Fruit fly (Drosophila melanogaster) whole organism, wandering third instar larva: Measurements from ENCODE around the gene Sugb.

Experiments
- Abd-B ChIP-seq: fragments of >200 bp; optimal IDR thresholded peaks from 2 replicates; lab custom pipeline; 2017; ENCODE audit warnings: missing biosample characterization, missing genetic modification characterization
- CG9705 ChIP-seq: fragments of 200-800 bp; sonication (Bioruptor generic); optimal IDR thresholded peaks from 2 replicates; lab custom pipeline; 2018; ENCODE audit warnings: missing biosample characterization, mild to moderate bottlenecking, missing genetic modification characterization
- CrebA ChIP-seq: fragments of 200-800 bp; sonication (Bioruptor generic); optimal IDR thresholded peaks from 2 replicates; lab custom pipeline; 2016; ENCODE audit warnings: missing biosample characterization, mild to moderate bottlenecking, missing genetic modification characterization, borderline replicate concordance
- Dfd ChIP-seq: fragments of >200 bp; optimal IDR thresholded peaks from 2 replicates; lab custom pipeline; 2017; ENCODE audit warnings: missing biosample characterization, missing genetic modification characterization
- Dif ChIP-seq: fragments of 200-275, 200-300 bp; sonication (Bioruptor generic); optimal IDR thresholded peaks from 2 replicates; lab custom pipeline; 2018; ENCODE audit warnings: missing biosample characterization, missing genetic modification characterization; ENCODE audit not compliant: partially characterized antibody
- GATAd ChIP-seq: sonication (Bioruptor generic); optimal IDR thresholded peaks from 2 replicates; lab custom pipeline; 2016; ENCODE audit warnings: missing biosample characterization, missing genetic modification characterization
- HLH106 ChIP-seq: fragments of 200-800 bp; optimal IDR thresholded peaks from 3 replicates; lab custom pipeline; 2019; ENCODE audit warnings: missing biosample characterization, mild to moderate bottlenecking, missing genetic modification characterization, moderate library complexity
- Hr78 ChIP-seq: fragments of >200 bp; optimal IDR thresholded peaks from 2 replicates; lab custom pipeline; 2017; ENCODE audit warnings: missing biosample characterization, missing genetic modification characterization
- Hr83 ChIP-seq: fragments of 200-300 bp; sonication (Bioruptor generic); optimal IDR thresholded peaks from 2 replicates; lab custom pipeline; 2016; ENCODE audit warnings: missing biosample characterization, mild to moderate bottlenecking, missing genetic modification characterization, moderate library complexity; ENCODE audit not compliant: poor library complexity, severe bottlenecking
- Jra ChIP-seq: sonication (Bioruptor generic); optimal IDR thresholded peaks from 2 replicates; lab custom pipeline; 2016; ENCODE audit warnings: missing biosample characterization, missing genetic modification characterization
- Mio ChIP-seq: sonication (Bioruptor generic); optimal IDR thresholded peaks from 2 replicates; lab custom pipeline; 2016; ENCODE audit warnings: missing biosample characterization, missing genetic modification characterization
- Myc ChIP-seq: fragments of >200 bp; optimal IDR thresholded peaks from 2 replicates; lab custom pipeline; 2017
- OdsH ChIP-seq: fragments of 200-800 bp; sonication (Bioruptor generic); optimal IDR thresholded peaks from 2 replicates; lab custom pipeline; 2016; ENCODE audit warnings: missing biosample characterization, mild to moderate bottlenecking, missing genetic modification characterization
- Rel ChIP-seq, 2 experiments: fragments of 200-800 bp; sonication (Bioruptor generic) in 1 of 2; optimal IDR thresholded peaks; 2 replicates in 1 of 2; 3 replicates in 1 of 2; lab custom pipeline; 2016 to 2019; ENCODE audit warnings: mild to moderate bottlenecking in 2 of 2, missing biosample characterization in 2 of 2, missing genetic modification characterization in 2 of 2, moderate library complexity in 1 of 2
- Sp1 ChIP-seq: fragments of 200-800 bp; sonication (Bioruptor generic); optimal IDR thresholded peaks from 3 replicates; lab custom pipeline; 2019; ENCODE audit warnings: missing biosample characterization, mild to moderate bottlenecking, missing genetic modification characterization, moderate library complexity
- Vsx2 ChIP-seq: fragments of 200-300, 225-300 bp; sonication (Bioruptor generic); optimal IDR thresholded peaks from 2 replicates; lab custom pipeline; 2018; ENCODE audit warnings: missing biosample characterization, missing genetic modification characterization; ENCODE audit not compliant: partially characterized antibody
- br ChIP-seq: fragments of 200-800 bp; sonication (Bioruptor generic); optimal IDR thresholded peaks from 2 replicates; lab custom pipeline; 2016; ENCODE audit warnings: missing biosample characterization, missing genetic modification characterization
- brk ChIP-seq: fragments of 200-800 bp; sonication (Bioruptor generic); optimal IDR thresholded peaks from 2 replicates; lab custom pipeline; 2016; ENCODE audit warnings: missing biosample characterization, mild to moderate bottlenecking, missing genetic modification characterization
- dmrt93B ChIP-seq: fragments of 200-800 bp; sonication (Bioruptor generic); optimal IDR thresholded peaks from 2 replicates; lab custom pipeline; 2018; ENCODE audit warnings: missing biosample characterization, mild to moderate bottlenecking, missing genetic modification characterization
- dsf ChIP-seq: sonication (Bioruptor generic); optimal IDR thresholded peaks from 2 replicates; lab custom pipeline; 2016; ENCODE audit warnings: missing biosample characterization, missing genetic modification characterization, borderline replicate concordance
- ey ChIP-seq: fragments of 200-800 bp; sonication (Bioruptor generic); optimal IDR thresholded peaks from 2 replicates; lab custom pipeline; 2016; ENCODE audit warnings: missing biosample characterization, missing genetic modification characterization
- foxo ChIP-seq, 2 experiments: fragments of 200-800 bp; sonication (Bioruptor generic); optimal IDR thresholded peaks; 2 replicates in 1 of 2; 3 replicates in 1 of 2; lab custom pipeline; 2016 to 2017; ENCODE audit warnings: missing biosample characterization in 2 of 2, missing genetic modification characterization in 2 of 2
- fru ChIP-seq: fragments of 200-800 bp; sonication (Bioruptor generic); optimal IDR thresholded peaks from 3 replicates; lab custom pipeline; 2016; ENCODE audit warnings: missing biosample characterization, mild to moderate bottlenecking, missing genetic modification characterization
- h ChIP-seq: fragments of 200-800 bp; sonication (Bioruptor generic); optimal IDR thresholded peaks from 3 replicates; lab custom pipeline; 2016; ENCODE audit warnings: missing biosample characterization, mild to moderate bottlenecking, missing genetic modification characterization
- lola ChIP-seq: fragments of >200 bp; optimal IDR thresholded peaks from 2 replicates; lab custom pipeline; 2017; ENCODE audit warnings: missing biosample characterization, missing genetic modification characterization
- psq ChIP-seq: fragments of 200-800 bp; sonication (Bioruptor generic); optimal IDR thresholded peaks from 3 replicates; lab custom pipeline; 2017; ENCODE audit warnings: missing biosample characterization, mild to moderate bottlenecking, missing genetic modification characterization, moderate library complexity
- rgr ChIP-seq: fragments of 200-800 bp; sonication (Bioruptor generic); optimal IDR thresholded peaks from 3 replicates; lab custom pipeline; 2016; ENCODE audit warnings: missing biosample characterization, mild to moderate bottlenecking, missing genetic modification characterization
- sage ChIP-seq: fragments of 200-800 bp; sonication (Bioruptor generic); optimal IDR thresholded peaks from 2 replicates; lab custom pipeline; 2016; ENCODE audit warnings: missing biosample characterization, mild to moderate bottlenecking, missing genetic modification characterization
- sv ChIP-seq: fragments of 200-800 bp; sonication (Bioruptor generic); optimal IDR thresholded peaks from 3 replicates; lab custom pipeline; 2016; ENCODE audit warnings: missing biosample characterization, missing genetic modification characterization
- tai ChIP-seq: sonication (Bioruptor generic); optimal IDR thresholded peaks from 2 replicates; lab custom pipeline; 2016; ENCODE audit warnings: missing biosample characterization, missing genetic modification characterization
- usp ChIP-seq: fragments of >200 bp; optimal IDR thresholded peaks from 2 replicates; lab custom pipeline; 2017; ENCODE audit warnings: missing biosample characterization, missing genetic modification characterization
- woc ChIP-seq: sonication (Bioruptor generic); optimal IDR thresholded peaks from 2 replicates; lab custom pipeline; 2016; ENCODE audit warnings: missing biosample characterization, mild to moderate bottlenecking, missing genetic modification characterization

The Sugb gene

DNA sequence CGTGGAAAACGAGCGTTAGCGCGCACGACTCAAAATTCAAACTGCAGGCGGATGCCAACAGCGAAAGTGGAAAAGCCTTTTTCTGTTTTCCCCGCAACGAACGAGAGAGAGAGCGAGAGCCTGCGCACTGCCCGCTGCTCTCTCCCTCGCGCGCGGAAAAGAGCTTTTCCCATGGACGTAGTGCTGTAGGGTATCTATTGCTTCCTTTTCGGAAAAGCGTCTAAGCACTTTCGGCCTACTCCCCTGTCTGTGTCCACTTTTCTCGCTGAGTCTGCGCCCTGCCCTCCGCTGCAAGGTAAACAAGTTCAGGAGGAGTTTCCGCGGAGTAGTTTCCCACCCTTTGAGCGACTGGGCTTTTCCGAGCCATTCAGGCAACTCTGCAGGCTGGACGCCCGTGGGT, 3.5 kb upstream of the Sugb start, which contains the start of gene CG32085:
TSS of gene CG32085 (minus strand) at position 47 of the 400 bp plus-strand sequence.
- TF ChIP-seq fru (GFP tag; lab: Kevin White, UChicago), result peak; percentile 11
- TF ChIP-seq sv, result peak; percentile 52
- no peak for TF ChIP-seq Dif
- TF ChIP-seq Vsx2, result peak; percentile 33
- no peak for TF ChIP-seq brk
- TF ChIP-seq foxo (GFP tag; optimal IDR thresholded peaks at IDR 0.05; lab: Kevin White, UChicago), result peak in 1 of 2 experiments; percentile 38
- TF ChIP-seq usp (GFP tag; lab: Kevin White, UChicago), result no peak

DNA sequence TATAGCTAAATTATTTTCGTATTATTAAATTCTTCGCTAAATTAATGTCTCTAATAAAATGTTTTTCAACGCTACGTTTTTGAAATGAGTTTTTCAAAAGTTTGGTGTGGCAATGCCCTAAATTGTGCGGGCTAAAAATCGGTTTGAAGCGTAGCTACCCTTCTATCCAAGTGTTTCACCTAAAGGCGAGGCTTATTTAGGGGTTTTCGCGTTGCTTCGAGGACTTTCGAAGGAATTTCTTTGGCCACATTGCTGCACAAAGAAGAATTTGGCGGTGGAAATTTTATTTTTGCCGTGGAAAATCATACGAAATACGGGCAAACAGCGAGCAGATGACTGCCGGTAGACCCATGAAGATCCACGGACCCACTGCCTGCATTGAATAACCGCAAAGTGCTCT, 2.0 kb upstream of the Sugb start, which contains the start of gene TfIIEalpha:
TSS of gene TfIIEalpha (plus strand) at position 245 of the 400 bp plus-strand sequence.
- TF ChIP-seq CrebA (GFP tag; lab: Kevin White, UChicago) (no peak), Vsx2 (peak; percentile 56), rgr (peak; percentile 7), Rel (GFP tag; optimal IDR thresholded peaks at IDR 0.05; lab: Kevin White, UChicago) (no peak), Rel (tag; optimal IDR thresholded peaks at IDR 0.05; lab: Kevin White, UChicago) (peak; percentile 45), Myc (lab: Kevin White, UChicago) (peak; percentile 4)

DNA sequence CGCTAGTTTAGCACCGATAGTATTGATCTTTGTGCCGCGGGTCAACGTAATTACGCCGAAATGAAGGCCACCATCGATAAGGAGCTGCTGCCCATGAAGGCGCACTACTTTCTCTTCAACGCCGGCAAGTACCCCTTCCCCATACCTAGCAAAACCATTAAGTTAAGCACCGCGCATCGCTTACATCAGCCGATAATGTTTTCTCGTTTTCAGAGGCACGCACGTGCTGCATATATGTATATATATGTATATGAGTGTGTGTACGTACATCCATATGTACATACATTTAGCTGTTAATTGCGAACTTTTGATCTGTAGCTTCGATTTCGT, 707 bp downstream of the Sugb start:
- TF ChIP-seq Vsx2 (no peak), Dif (no peak), Rel (GFP tag; optimal IDR thresholded peaks at IDR 0.05; lab: Kevin White, UChicago) (no peak), Rel (tag; optimal IDR thresholded peaks at IDR 0.05; lab: Kevin White, UChicago) (no peak), CG9705 (no peak), CrebA (GFP tag; lab: Kevin White, UChicago) (no peak), ey (GFP tag; lab: Kevin White, UChicago) (no peak), br (GFP tag; lab: Kevin White, UChicago) (no peak), dmrt93B (GFP tag; lab: Kevin White, UChicago) (no peak), rgr (no peak), Jra (GFP tag; lab: Kevin White, UChicago) (no peak), tai (GFP tag; lab: Kevin White, UChicago) (no peak), GATAd (GFP tag; lab: Kevin White, UChicago) (no peak), dsf (GFP tag; lab: Kevin White, UChicago) (no peak), Hr83 (no peak), psq (no peak), Hr78 (no peak), OdsH (GFP tag; lab: Kevin White, UChicago) (no peak)

DNA sequence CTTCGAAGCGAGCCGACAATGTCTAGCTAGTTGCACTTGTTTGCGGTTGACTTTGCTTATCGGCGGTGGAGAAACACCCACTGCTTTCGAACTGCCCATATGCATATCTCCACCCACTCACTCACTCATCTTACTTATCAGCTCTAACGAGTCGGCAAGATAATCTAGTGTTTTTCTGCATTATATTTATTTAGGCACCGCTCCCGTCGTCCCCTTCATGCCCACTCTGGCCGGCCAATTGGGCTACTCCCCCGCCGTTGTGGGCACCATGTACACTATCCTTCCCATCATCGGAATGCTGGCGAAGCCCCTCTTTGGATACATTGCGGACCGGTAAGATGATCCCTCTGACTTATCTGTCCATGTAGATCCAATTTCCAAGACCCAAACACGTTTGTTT, 2.1 kb downstream of the Sugb start:
- TF ChIP-seq sage (GFP tag; lab: Kevin White, UChicago) (no peak), sv (no peak), Mio (no peak), fru (GFP tag; lab: Kevin White, UChicago) (no peak), brk (no peak), ey (GFP tag; lab: Kevin White, UChicago) (no peak), dsf (GFP tag; lab: Kevin White, UChicago) (no peak), Vsx2 (no peak), Dfd (no peak), lola (GFP tag; lab: Kevin White, UChicago) (no peak), usp (GFP tag; lab: Kevin White, UChicago) (no peak), CG9705 (no peak), HLH106 (tag; lab: Kevin White, UChicago) (no peak), Abd-B (GFP tag; lab: Kevin White, UChicago) (no peak), h (GFP tag; lab: Kevin White, UChicago) (no peak), woc (GFP tag; lab: Kevin White, UChicago) (no peak), GATAd (GFP tag; lab: Kevin White, UChicago) (no peak), Hr78 (no peak)
- TF ChIP-seq, all 38 proteins: peak for 0

DNA sequence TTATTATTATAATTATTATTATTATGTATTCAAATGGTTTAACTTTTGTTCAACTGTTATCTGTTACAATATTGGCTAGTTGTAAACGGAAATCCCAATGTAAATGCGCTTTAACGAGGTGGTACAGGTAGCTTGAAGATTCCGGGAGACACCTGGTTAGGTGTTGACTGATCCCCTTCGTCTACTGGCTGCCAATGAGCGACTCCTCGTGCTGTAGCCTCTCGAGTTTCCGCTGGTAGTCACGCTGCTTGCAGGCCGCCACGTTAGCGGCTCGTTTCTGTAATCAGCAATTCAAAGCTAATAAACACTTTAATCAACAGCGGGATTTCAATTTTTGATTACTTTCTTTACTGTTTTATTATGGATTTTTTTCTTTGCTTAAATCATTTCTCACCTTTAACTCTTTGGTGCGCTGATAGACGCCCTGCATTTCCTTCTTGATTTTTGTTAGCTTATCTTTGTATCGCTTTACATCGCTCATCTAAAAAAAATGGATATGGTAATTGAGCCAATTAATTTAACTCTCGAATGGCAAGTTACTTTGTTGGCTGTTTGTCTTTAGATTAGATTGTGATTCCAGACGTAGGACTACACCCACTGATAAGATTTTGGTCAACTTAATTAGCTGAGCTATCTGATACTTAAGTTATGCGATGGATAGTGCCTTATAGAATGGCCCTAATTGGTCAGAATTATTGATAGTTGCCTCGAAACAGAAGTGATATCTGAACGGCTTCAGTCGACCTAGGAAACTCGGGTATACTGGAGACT, 6.2 kb downstream of the Sugb start:
- TF ChIP-seq Rel (GFP tag; optimal IDR thresholded peaks at IDR 0.05; lab: Kevin White, UChicago) (no peak), Rel (tag; optimal IDR thresholded peaks at IDR 0.05; lab: Kevin White, UChicago) (peak; percentile 6), Sp1 (GFP tag; lab: Kevin White, UChicago) (peak; percentile 31), Hr83 (no peak), Jra (GFP tag; lab: Kevin White, UChicago) (no peak), Vsx2 (peak; percentile 81)
